Worm (Caenorhabditis elegans) whole organism, young adult: ENCODE measurements around the gene cyh-1.

ENCODE experiments used
- B0019.2 ChIP-seq: fragments of 200-800 bp; sonication (Bioruptor generic); conservative IDR thresholded peaks from 2 replicates; pipeline ENCODE4 v1.3.6; 2022; ENCODE audit warnings: missing genetic modification reagents, missing genetic modification characterization, missing compliant biosample characterization
- B0035.1 ChIP-seq: sonication (generic microtip); optimal IDR thresholded peaks from 2 replicates; lab custom pipeline; 2016; ENCODE audit warnings: missing genetic modification characterization, mild to moderate bottlenecking, missing compliant biosample characterization, missing genotype, missing genetic modification reagents
- F57C9.4 ChIP-seq: sonication (generic microtip); optimal IDR thresholded peaks from 2 replicates; lab custom pipeline; 2017; ENCODE audit warnings: mild to moderate bottlenecking, missing genetic modification characterization, missing compliant biosample characterization
- K11D2.4 ChIP-seq: fragments of 200-800 bp; sonication (Bioruptor generic); IDR thresholded peaks from 2 replicates; pipeline ENCODE4 v1.3.6; 2022; ENCODE audit warnings: missing genetic modification reagents, missing genetic modification characterization, missing compliant biosample characterization
- T07F8.4 ChIP-seq: sonication (generic microtip); optimal IDR thresholded peaks from 2 replicates; lab custom pipeline; 2016; ENCODE audit warnings: mild to moderate bottlenecking, missing genetic modification characterization, moderate library complexity, missing compliant biosample characterization
- T26A5.8 ChIP-seq: sonication (generic microtip); optimal IDR thresholded peaks from 2 replicates; lab custom pipeline; 2016; ENCODE audit warnings: missing genetic modification characterization, missing compliant biosample characterization
- Y67H2A.10 ChIP-seq: fragments of 200-800 bp; sonication (Bioruptor generic); conservative IDR thresholded peaks from 2 replicates; pipeline ENCODE4 v1.3.6; 2022; ENCODE audit warnings: missing genetic modification reagents, missing genetic modification characterization, missing compliant biosample characterization
- Y95B8A.8 ChIP-seq: fragments of 200-800 bp; sonication (Bioruptor generic); IDR thresholded peaks from 2 replicates; pipeline ENCODE4 v1.3.6; 2022; ENCODE audit warnings: missing genetic modification reagents, missing genetic modification characterization, missing compliant biosample characterization
- akir-1 ChIP-seq: fragments of 200-800 bp; sonication (Bioruptor generic); optimal IDR thresholded peaks from 2 replicates; lab custom pipeline; 2018; ENCODE audit warnings: mild to moderate bottlenecking, missing genetic modification characterization, moderate library complexity, missing compliant biosample characterization
- aptf-2 ChIP-seq: fragments of 200-800 bp; sonication (Bioruptor generic); conservative IDR thresholded peaks from 2 replicates; pipeline ENCODE4 v1.3.6; 2022; ENCODE audit warnings: missing genetic modification reagents, missing genetic modification characterization, missing compliant biosample characterization
- atf-7 ChIP-seq: sonication (generic microtip); optimal IDR thresholded peaks from 2 replicates; lab custom pipeline; 2017; ENCODE audit warnings: mild to moderate bottlenecking, missing genetic modification characterization, missing compliant biosample characterization
- attf-3 ChIP-seq: fragments of 200-800 bp; sonication (Bioruptor generic); conservative IDR thresholded peaks from 2 replicates; pipeline ENCODE4 v1.3.6; 2022; ENCODE audit warnings: missing genetic modification reagents, missing genetic modification characterization, missing compliant biosample characterization
- attf-5 ChIP-seq: fragments of 200-800 bp; sonication (Bioruptor generic); optimal IDR thresholded peaks from 2 replicates; lab custom pipeline; 2018; ENCODE audit warnings: mild to moderate bottlenecking, missing genetic modification characterization, missing compliant biosample characterization
- ceh-100 ChIP-seq: fragments of 200-800 bp; sonication (Bioruptor generic); IDR thresholded peaks from 2 replicates; pipeline ENCODE4 v1.3.6; 2022; ENCODE audit warnings: missing genetic modification reagents, missing genetic modification characterization, missing compliant biosample characterization
- chd-7 ChIP-seq: sonication (generic microtip); optimal IDR thresholded peaks from 2 replicates; lab custom pipeline; 2016; ENCODE audit warnings: mild to moderate bottlenecking, missing genetic modification characterization, moderate library complexity, missing compliant biosample characterization
- die-1 ChIP-seq: sonication (generic microtip); optimal IDR thresholded peaks from 2 replicates; lab custom pipeline; 2016; ENCODE audit warnings: missing genotype, mild to moderate bottlenecking, missing genetic modification characterization, missing compliant biosample characterization
- dpff-1 ChIP-seq: sonication (generic microtip); optimal IDR thresholded peaks from 2 replicates; lab custom pipeline; 2017; ENCODE audit warnings: mild to moderate bottlenecking, missing genetic modification characterization, missing compliant biosample characterization
- efl-1 ChIP-seq: fragments of 150-350 bp; optimal IDR thresholded peaks from 2 replicates; lab custom pipeline; 2014; ENCODE audit warnings: missing biosample characterization, missing genetic modification reagents, missing genetic modification characterization
- egrh-3 ChIP-seq: fragments of 200-800 bp; sonication (Bioruptor generic); IDR thresholded peaks from 2 replicates; pipeline ENCODE4 v1.3.6; 2022; ENCODE audit warnings: missing genetic modification reagents, missing genetic modification characterization, missing compliant biosample characterization
- ekl-4 ChIP-seq: fragments of 200-800 bp; sonication (Bioruptor generic); IDR thresholded peaks from 2 replicates; pipeline ENCODE4 v1.3.6; 2022; ENCODE audit warnings: missing genetic modification reagents, missing genetic modification characterization, missing compliant biosample characterization
- ets-4 ChIP-seq: fragments of 200-800 bp; sonication (Bioruptor generic); optimal IDR thresholded peaks from 2 replicates; lab custom pipeline; 2018; ENCODE audit warnings: mild to moderate bottlenecking, missing genetic modification characterization, missing compliant biosample characterization
- gei-17 ChIP-seq: fragments of 200-800 bp; sonication (Bioruptor generic); optimal IDR thresholded peaks from 2 replicates; lab custom pipeline; 2018; ENCODE audit warnings: mild to moderate bottlenecking, missing genetic modification characterization, missing compliant biosample characterization
- hmg-1.2 ChIP-seq: fragments of 200-800 bp; sonication (Bioruptor generic); IDR thresholded peaks from 2 replicates; pipeline ENCODE4 v1.3.6; 2022; ENCODE audit warnings: missing genetic modification reagents, missing genetic modification characterization, missing compliant biosample characterization
- hmg-20 ChIP-seq: fragments of 200-800 bp; sonication (Bioruptor generic); IDR thresholded peaks from 2 replicates; pipeline ENCODE4 v1.3.6; 2022; ENCODE audit warnings: missing genetic modification reagents, missing genetic modification characterization, missing compliant biosample characterization
- let-526 ChIP-seq: fragments of 200-800 bp; sonication (Bioruptor generic); IDR thresholded peaks from 2 replicates; pipeline ENCODE4 v1.3.6; 2022; ENCODE audit warnings: missing genetic modification reagents, missing genetic modification characterization, missing compliant biosample characterization
- lin-40 ChIP-seq: sonication (generic microtip); optimal IDR thresholded peaks from 2 replicates; lab custom pipeline; 2016; ENCODE audit warnings: missing genetic modification characterization, mild to moderate bottlenecking, missing compliant biosample characterization, missing genotype, missing genetic modification reagents
- lir-1 ChIP-seq: fragments of 200-800 bp; sonication (Bioruptor generic); conservative IDR thresholded peaks from 2 replicates; pipeline ENCODE4 v1.3.6; 2022; ENCODE audit warnings: missing genetic modification reagents, missing genetic modification characterization, missing compliant biosample characterization
- lsl-1 ChIP-seq: fragments of 200-800 bp; sonication (Bioruptor generic); optimal IDR thresholded peaks from 2 replicates; lab custom pipeline; 2018; ENCODE audit warnings: mild to moderate bottlenecking, missing genetic modification characterization, moderate library complexity, missing compliant biosample characterization
- madf-6 ChIP-seq: fragments of 200-800 bp; sonication (Bioruptor generic); IDR thresholded peaks from 2 replicates; pipeline ENCODE4 v1.3.6; 2022; ENCODE audit warnings: missing genetic modification reagents, missing genetic modification characterization, missing compliant biosample characterization
- madf-8 ChIP-seq: fragments of 200-800 bp; sonication (Bioruptor generic); conservative IDR thresholded peaks from 2 replicates; pipeline ENCODE4 v1.3.6; 2022; ENCODE audit warnings: missing genetic modification reagents, missing genetic modification characterization, missing compliant biosample characterization
- mes-4 ChIP-seq: sonication (generic microtip); optimal IDR thresholded peaks from 2 replicates; lab custom pipeline; 2016; ENCODE audit warnings: missing genotype, missing genetic modification characterization, missing compliant biosample characterization
- nfya-1 ChIP-seq: sonication (generic microtip); optimal IDR thresholded peaks from 2 replicates; lab custom pipeline; 2017; ENCODE audit warnings: antibody characterized with exemption, missing compliant biosample characterization, missing genetic modification characterization, borderline replicate concordance; ENCODE audit not compliant: insufficient read depth
- nfyb-1 ChIP-seq: fragments of 200-800 bp; sonication (Bioruptor generic); IDR thresholded peaks from 2 replicates; pipeline ENCODE4 v1.3.6; 2022; ENCODE audit warnings: missing genetic modification reagents, missing genetic modification characterization, missing compliant biosample characterization
- nhr-120 ChIP-seq: fragments of 200-800 bp; sonication (Bioruptor generic); IDR thresholded peaks from 2 replicates; pipeline ENCODE4 v1.3.6; 2022; ENCODE audit warnings: missing genetic modification characterization, missing compliant biosample characterization
- nhr-27 ChIP-seq: fragments of 200-800 bp; sonication (Bioruptor generic); optimal IDR thresholded peaks from 2 replicates; lab custom pipeline; 2018; ENCODE audit warnings: mild to moderate bottlenecking, missing genetic modification characterization, moderate library complexity, missing compliant biosample characterization
- nhr-90 ChIP-seq: sonication (generic microtip); optimal IDR thresholded peaks from 2 replicates; lab custom pipeline; 2016; ENCODE audit warnings: missing genotype, mild to moderate bottlenecking, missing genetic modification characterization, missing compliant biosample characterization
- pbrm-1 ChIP-seq: fragments of 200-800 bp; sonication (Bioruptor generic); IDR thresholded peaks from 2 replicates; pipeline ENCODE4 v1.3.6; 2022; ENCODE audit warnings: missing genetic modification reagents, missing genetic modification characterization, missing compliant biosample characterization
- rcor-1 ChIP-seq: fragments of 200-800 bp; sonication (Bioruptor generic); IDR thresholded peaks from 2 replicates; pipeline ENCODE4 v1.3.6; 2022; ENCODE audit warnings: missing genetic modification reagents, missing genetic modification characterization, missing compliant biosample characterization
- sea-2 ChIP-seq: fragments of 200-800 bp; sonication (Bioruptor generic); IDR thresholded peaks from 2 replicates; pipeline ENCODE4 v1.3.6; 2022; ENCODE audit warnings: missing genetic modification characterization, missing compliant biosample characterization
- snpc-1.1 ChIP-seq: sonication (generic microtip); optimal IDR thresholded peaks from 2 replicates; lab custom pipeline; 2017; ENCODE audit warnings: missing genetic modification characterization, mild to moderate bottlenecking, missing compliant biosample characterization, antibody characterized with exemption, moderate library complexity, missing genotype, missing genetic modification reagents; ENCODE audit not compliant: insufficient read depth
- snpc-3.4 ChIP-seq: sonication (generic microtip); optimal IDR thresholded peaks from 2 replicates; lab custom pipeline; 2017; ENCODE audit warnings: missing genetic modification characterization, mild to moderate bottlenecking, missing compliant biosample characterization, antibody characterized with exemption, moderate library complexity, missing genotype, missing genetic modification reagents
- tbp1 ChIP-seq: fragments of 200-800 bp; sonication (Bioruptor generic); optimal IDR thresholded peaks from 2 replicates; lab custom pipeline; 2018; ENCODE audit warnings: mild to moderate bottlenecking, missing genetic modification characterization, missing compliant biosample characterization
- tlf-1 ChIP-seq: fragments of 200-800 bp; sonication (Bioruptor generic); optimal IDR thresholded peaks from 2 replicates; lab custom pipeline; 2018; ENCODE audit warnings: mild to moderate bottlenecking, missing genetic modification characterization, missing compliant biosample characterization
- ztf-18 ChIP-seq: sonication (generic microtip); optimal IDR thresholded peaks from 2 replicates; lab custom pipeline; 2016; ENCODE audit warnings: missing genotype, mild to moderate bottlenecking, missing genetic modification characterization, missing compliant biosample characterization
- ztf-28 ChIP-seq: fragments of 200-800 bp; sonication (Bioruptor generic); IDR thresholded peaks from 2 replicates; pipeline ENCODE4 v1.3.6; 2022; ENCODE audit warnings: missing genetic modification reagents, missing genetic modification characterization, missing compliant biosample characterization

cyh-1 gene

ce11 chrII:3518961-3519544, 14.2 kb downstream of the cyh-1 start, which contains the start of gene clec-126 (continued):
- TF ChIP-seq ceh-100 (GFP tag; lab: Robert Waterston, UW) (peak; percentile 49), Y67H2A.10 (GFP tag; lab: Robert Waterston, UW) (no peak), akir-1 (no peak), atf-7 (tag; lab: Kevin White, UChicago) (peak; percentile 93), K11D2.4 (GFP tag; lab: Robert Waterston, UW) (peak; percentile 50; the same call in 1 of the 2 replicates), sea-2 (no peak), nfya-1 (no peak), nfyb-1 (GFP tag; lab: Robert Waterston, UW) (peak; percentile 89), madf-6 (GFP tag; lab: Robert Waterston, UW) (peak; percentile 71), nhr-120 (GFP tag; lab: Robert Waterston, UW) (no peak), nhr-90 (tag; lab: Kevin White, UChicago) (peak; percentile 96), B0019.2 (GFP tag; lab: Robert Waterston, UW) (0 out of 2 replicates have a peak, but pooled peaks have one; percentile 6), attf-5 (GFP tag; lab: Kevin White, UChicago) (peak; percentile 80), chd-7 (peak; percentile 59), aptf-2 (GFP tag; lab: Robert Waterston, UW) (no peak), egrh-3 (peak; percentile 54), mes-4 (peak; percentile 77), hmg-1.2 (GFP tag; lab: Robert Waterston, UW) (peak; percentile 77), lsl-1 (GFP tag; lab: Kevin White, UChicago) (peak; percentile 66), snpc-1.1 (peak; percentile 73), tbp1 (GFP tag; lab: Kevin White, UChicago) (peak; percentile 92), B0035.1 (tag; lab: Kevin White, UChicago) (peak; percentile 84), F57C9.4 (no peak), ets-4 (GFP tag; lab: Kevin White, UChicago) (peak; percentile 12), snpc-3.4 (tag; lab: Kevin White, UChicago) (peak; percentile 62), efl-1 (GFP tag; lab: Kevin White, UChicago) (peak; percentile 12), hmg-20 (GFP tag; lab: Robert Waterston, UW) (0 out of 2 replicates have a peak, but pooled peaks have one; percentile 47), Y95B8A.8 (0 out of 2 replicates have a peak, but pooled peaks have one; percentile 21), madf-8 (GFP tag; lab: Robert Waterston, UW) (0 out of 2 replicates have a peak, but pooled peaks have one; percentile 11), attf-3 (peak; percentile 62; the same call in 1 of the 2 replicates), let-526 (GFP tag; lab: Robert Waterston, UW) (no peak), die-1 (peak; percentile 87), lir-1 (GFP tag; lab: Robert Waterston, UW) (0 out of 2 replicates have a peak, but pooled peaks have one; percentile 49), tlf-1 (GFP tag; lab: Kevin White, UChicago) (peak; percentile 77), pbrm-1 (GFP tag; lab: Robert Waterston, UW) (peak; percentile 79), T07F8.4 (peak; percentile 90), nhr-27 (tag; lab: Kevin White, UChicago) (no peak), dpff-1 (tag; lab: Kevin White, UChicago) (no peak), ztf-28 (GFP tag; lab: Robert Waterston, UW) (0 out of 2 replicates have a peak, but pooled peaks have one; percentile 57), ztf-18 (tag; lab: Kevin White, UChicago) (peak; percentile 77), T26A5.8 (tag; lab: Kevin White, UChicago) (no peak), lin-40 (peak; percentile 94), ekl-4 (GFP tag; lab: Robert Waterston, UW) (peak; percentile 83), gei-17 (peak; percentile 73), rcor-1 (GFP tag; lab: Robert Waterston, UW) (peak; percentile 59; the same call in 1 of the 2 replicates)
- TF ChIP-seq, all 124 proteins: peak for 90
